Worm (Caenorhabditis elegans) whole organism, L1 larva: ENCODE measurements around the gene ttbk-8.2.

Experiments
- Y116A8C.19 ChIP-seq: sonication (generic microtip); optimal IDR thresholded peaks from 2 replicates; lab custom pipeline; 2016; ENCODE audit warnings: missing compliant biosample characterization, missing genetic modification characterization, borderline replicate concordance
- aha-1 ChIP-seq: fragments of 150-350 bp; optimal IDR thresholded peaks from 2 replicates; lab custom pipeline; 2014; ENCODE audit warnings: missing biosample characterization, missing genetic modification characterization
- blmp-1 ChIP-seq: fragments of 150-350 bp; optimal IDR thresholded peaks from 2 replicates; lab custom pipeline; 2014; ENCODE audit warnings: missing biosample characterization, missing genetic modification characterization
- ceh-63 ChIP-seq: fragments of 200-800 bp; sonication (Bioruptor generic); optimal IDR thresholded peaks from 2 replicates; lab custom pipeline; 2018; ENCODE audit warnings: mild to moderate bottlenecking, missing genetic modification characterization, missing compliant biosample characterization
- ceh-8 ChIP-seq: fragments of 200-800 bp; sonication (Bioruptor generic); optimal IDR thresholded peaks from 2 replicates; lab custom pipeline; 2018; ENCODE audit warnings: mild to moderate bottlenecking, missing genetic modification characterization, moderate library complexity, missing compliant biosample characterization
- ceh-82 ChIP-seq, 3 experiments: fragments of 150-350 bp in 1 of 3; sonication (generic microtip) in 2 of 3; optimal IDR thresholded peaks; 2 replicates each; lab custom pipeline; 2014 to 2017; ENCODE audit warnings: missing biosample characterization in 3 of 3, missing genetic modification characterization in 3 of 3
- ceh-88 ChIP-seq: fragments of 200-800 bp; sonication (Bioruptor generic); IDR thresholded peaks from 2 replicates; pipeline ENCODE4 v1.3.6; 2022; ENCODE audit warnings: missing genetic modification characterization, missing compliant biosample characterization
- ces-1 ChIP-seq: fragments of 150-350 bp; optimal IDR thresholded peaks from 2 replicates; lab custom pipeline; 2014; ENCODE audit warnings: missing biosample characterization, missing genetic modification reagents, missing genetic modification characterization
- dpl-1 ChIP-seq, 3 experiments: fragments of 150-350 bp in 2 of 3; sonication (generic microtip) in 1 of 3; optimal IDR thresholded peaks; 2 replicates each; lab custom pipeline; 2014 to 2017; ENCODE audit warnings: missing biosample characterization in 3 of 3, missing genetic modification characterization in 3 of 3, missing genetic modification reagents in 3 of 3
- efl-1 ChIP-seq, 4 experiments: fragments of 150-350 bp; optimal IDR thresholded peaks in 3 of 4; peaks in 1 of 4; 1 replicate in 1 of 4; 2 replicates in 3 of 4; lab custom pipeline; 2014; ENCODE audit warnings: missing biosample characterization in 2 of 4, missing genetic modification characterization in 2 of 4, missing genetic modification reagents in 2 of 4
- elt-3 ChIP-seq, 6 experiments: fragments of 150-350 bp in 1 of 6; sonication (generic microtip); optimal IDR thresholded peaks; 2 replicates each; lab custom pipeline; 2017 to 2018; ENCODE audit warnings: missing biosample characterization in 6 of 6, missing genetic modification characterization in 6 of 6, inconsistent platforms in 1 of 6
- grh-1 ChIP-seq: fragments of 200-800 bp; sonication (Bioruptor generic); IDR thresholded peaks from 2 replicates; pipeline ENCODE4 v1.3.6; 2022; ENCODE audit warnings: missing genetic modification reagents, missing genetic modification characterization, missing compliant biosample characterization
- hpl-2 ChIP-seq: fragments of 150-350 bp; optimal IDR thresholded peaks from 2 replicates; lab custom pipeline; 2014; ENCODE audit warnings: missing biosample characterization, missing genetic modification reagents, missing genetic modification characterization
- lin-13 ChIP-seq: fragments of 150-350 bp; optimal IDR thresholded peaks from 2 replicates; lab custom pipeline; 2014; ENCODE audit warnings: missing biosample characterization, missing genetic modification reagents, missing genetic modification characterization
- lin-14 ChIP-seq: fragments of 200-800 bp; sonication (Bioruptor generic); optimal IDR thresholded peaks from 2 replicates; lab custom pipeline; 2018; ENCODE audit warnings: mild to moderate bottlenecking, missing genetic modification characterization, moderate library complexity, missing compliant biosample characterization
- lin-35 ChIP-seq, 2 experiments: fragments of 150-350 bp; optimal IDR thresholded peaks; 2 replicates each; lab custom pipeline; 2014; ENCODE audit warnings: missing biosample characterization in 2 of 2, missing genetic modification characterization in 2 of 2, missing genetic modification reagents in 2 of 2
- lsy-2 ChIP-seq, 2 experiments: fragments of 150-350 bp; optimal IDR thresholded peaks; 2 replicates each; lab custom pipeline; 2014; ENCODE audit warnings: missing biosample characterization in 2 of 2, missing genetic modification characterization in 2 of 2
- mab-9 ChIP-seq: fragments of 200-800 bp; sonication (Bioruptor generic); IDR thresholded peaks from 2 replicates; pipeline ENCODE4 v1.3.6; 2022; ENCODE audit warnings: missing genetic modification reagents, missing genetic modification characterization, missing compliant biosample characterization
- mep-1 ChIP-seq: fragments of 150-350 bp; optimal IDR thresholded peaks from 2 replicates; lab custom pipeline; 2014; ENCODE audit warnings: missing biosample characterization, missing genetic modification characterization
- nhr-11 ChIP-seq: fragments of 150-350 bp; optimal IDR thresholded peaks from 2 replicates; lab custom pipeline; 2014; ENCODE audit warnings: missing biosample characterization, missing genetic modification characterization
- nhr-12 ChIP-seq: sonication (generic microtip); optimal IDR thresholded peaks from 2 replicates; lab custom pipeline; 2017; ENCODE audit warnings: missing biosample characterization, missing genetic modification characterization
- nhr-19 ChIP-seq: fragments of 200-800 bp; sonication (Bioruptor generic); conservative IDR thresholded peaks from 2 replicates; pipeline ENCODE4 v1.3.6; 2022; ENCODE audit warnings: missing genetic modification characterization, missing compliant biosample characterization
- nhr-20 ChIP-seq: sonication (generic microtip); optimal IDR thresholded peaks from 2 replicates; lab custom pipeline; 2016; ENCODE audit warnings: mild to moderate bottlenecking, missing genetic modification characterization, missing compliant biosample characterization
- nhr-47 ChIP-seq: sonication (generic microtip); optimal IDR thresholded peaks from 2 replicates; lab custom pipeline; 2016; ENCODE audit warnings: mild to moderate bottlenecking, missing genetic modification characterization, moderate library complexity, missing compliant biosample characterization
- nhr-71 ChIP-seq: sonication (generic microtip); optimal IDR thresholded peaks from 2 replicates; lab custom pipeline; 2016; ENCODE audit warnings: mild to moderate bottlenecking, missing genetic modification characterization, moderate library complexity, missing compliant biosample characterization
- nhr-76 ChIP-seq: sonication (generic microtip); optimal IDR thresholded peaks from 2 replicates; lab custom pipeline; 2017; ENCODE audit warnings: missing biosample characterization, missing genetic modification characterization
- nhr-85 ChIP-seq: sonication (generic microtip); peaks from one replicate; lab custom pipeline; 2016; ENCODE audit warnings: missing genetic modification characterization, inconsistent platforms, missing compliant biosample characterization
- nhr-90 ChIP-seq: sonication (generic microtip); optimal IDR thresholded peaks from 2 replicates; lab custom pipeline; 2016; ENCODE audit warnings: mild to moderate bottlenecking, missing genetic modification characterization, missing compliant biosample characterization; ENCODE audit not compliant: poor library complexity
- pax-3 ChIP-seq: fragments of 200-800 bp; sonication (Bioruptor generic); optimal IDR thresholded peaks from 2 replicates; lab custom pipeline; 2018; ENCODE audit warnings: mild to moderate bottlenecking, missing genetic modification characterization, moderate library complexity, missing compliant biosample characterization
- skn-1 ChIP-seq: fragments of 150-350 bp; optimal IDR thresholded peaks from 2 replicates; lab custom pipeline; 2014; ENCODE audit warnings: missing biosample characterization, missing genetic modification characterization
- snu-23 ChIP-seq: sonication (generic microtip); optimal IDR thresholded peaks from 2 replicates; lab custom pipeline; 2016; ENCODE audit warnings: missing genetic modification characterization, missing compliant biosample characterization
- sox-4 ChIP-seq: sonication (generic microtip); optimal IDR thresholded peaks from 2 replicates; lab custom pipeline; 2016; ENCODE audit warnings: missing genetic modification characterization, missing compliant biosample characterization
- sptf-1 ChIP-seq: fragments of 150-350 bp; optimal IDR thresholded peaks from 2 replicates; lab custom pipeline; 2014; ENCODE audit warnings: missing biosample characterization, missing genetic modification characterization
- swsn-7 ChIP-seq: sonication (generic microtip); optimal IDR thresholded peaks from 2 replicates; lab custom pipeline; 2016; ENCODE audit warnings: missing genetic modification characterization, missing compliant biosample characterization
- tbx-2 ChIP-seq: sonication (generic microtip); optimal IDR thresholded peaks from 2 replicates; lab custom pipeline; 2016; ENCODE audit warnings: missing genetic modification characterization, missing compliant biosample characterization
- unc-86 ChIP-seq: sonication (generic microtip); optimal IDR thresholded peaks from 2 replicates; lab custom pipeline; 2016; ENCODE audit warnings: missing genetic modification characterization, missing compliant biosample characterization
- vab-15 ChIP-seq: sonication (generic microtip); optimal IDR thresholded peaks from 2 replicates; lab custom pipeline; 2017; ENCODE audit warnings: missing genotype, mild to moderate bottlenecking, missing genetic modification characterization, missing compliant biosample characterization
- zip-4 ChIP-seq: fragments of 200-800 bp; sonication (Bioruptor generic); optimal IDR thresholded peaks from 2 replicates; lab custom pipeline; 2018; ENCODE audit warnings: mild to moderate bottlenecking, missing genetic modification characterization, moderate library complexity, missing compliant biosample characterization

The ttbk-8.2 gene

DNA sequence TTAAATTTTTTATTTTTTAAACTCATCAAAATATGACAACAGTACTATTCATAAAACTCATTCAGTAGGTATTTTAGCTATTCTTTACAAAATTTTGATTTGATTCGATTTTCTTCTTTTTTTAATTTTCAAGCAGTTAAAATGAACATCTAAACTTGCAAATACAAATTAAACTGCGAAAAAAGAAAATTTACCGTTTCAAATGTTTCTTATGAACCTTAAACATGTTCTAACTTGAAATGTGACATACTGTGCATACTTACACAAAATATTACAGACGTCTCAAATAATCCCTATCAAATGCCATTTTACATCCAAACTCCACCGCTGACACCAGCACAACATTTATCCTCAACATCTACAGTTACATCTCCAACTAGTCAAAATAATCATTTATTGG lies 47.3 kb upstream of the ttbk-8.2 start, which contains the start of gene fkh-7:
Gene fkh-7 (plus strand): TSS at position 301 of the 400 bp plus-strand sequence.
- TF ChIP-seq nhr-12 (tag; lab: Kevin White, UChicago) = no peak
- no peak for TF ChIP-seq lin-13 (GFP tag; lab: Kevin White, UChicago)
- no peak for TF ChIP-seq sptf-1 (tag; lab: Kevin White, UChicago)
- TF ChIP-seq ces-1 = no peak
- TF ChIP-seq efl-1 (optimal IDR thresholded peaks at IDR 0.05; lab: Kevin White, UChicago) = no peak
- no peak for TF ChIP-seq efl-1 (GFP tag; optimal IDR thresholded peaks at IDR 0.05 in 1 of 2; lab: Kevin White, UChicago)
- no peak for TF ChIP-seq ceh-82 (tag; optimal IDR thresholded peaks at IDR 0.05; lab: Kevin White, UChicago)
- no peak for TF ChIP-seq nhr-19
- no peak for TF ChIP-seq pax-3
- no peak for TF ChIP-seq tbx-2

- TF ChIP-seq ceh-63 (GFP tag; lab: Kevin White, UChicago) = no peak
- TF ChIP-seq elt-3 (tag; optimal IDR thresholded peaks at IDR 0.05; lab: Kevin White, UChicago) = peak in 1 of 6 experiments; percentile 8
- TF ChIP-seq swsn-7 (tag; lab: Kevin White, UChicago) = peak; percentile 24
- peak; percentile 62 for TF ChIP-seq nhr-71 (tag; lab: Kevin White, UChicago)
- TF ChIP-seq lin-13 (GFP tag; lab: Kevin White, UChicago) = peak; percentile 1
- peak; percentile 95 for TF ChIP-seq nhr-85 (tag; lab: Kevin White, UChicago)
- TF ChIP-seq ceh-82 (tag; optimal IDR thresholded peaks at IDR 0.05; lab: Kevin White, UChicago) = no peak
- peak; percentile 47 for TF ChIP-seq snu-23
- peak in 1 of 3 experiments; percentile 14 for TF ChIP-seq dpl-1 (GFP tag; optimal IDR thresholded peaks at IDR 0.05; lab: Kevin White, UChicago)
- peak; percentile 27 for TF ChIP-seq mep-1 (tag; lab: Kevin White, UChicago)
- TF ChIP-seq lin-14 (GFP tag; lab: Kevin White, UChicago) = peak; percentile 82
- peak; percentile 30 for TF ChIP-seq nhr-90 (tag; lab: Kevin White, UChicago)
- no peak for TF ChIP-seq efl-1 (optimal IDR thresholded peaks at IDR 0.05; lab: Kevin White, UChicago)
- TF ChIP-seq efl-1 (GFP tag; optimal IDR thresholded peaks at IDR 0.05 in 1 of 2; lab: Kevin White, UChicago) = no peak
- TF ChIP-seq lsy-2 (tag; optimal IDR thresholded peaks at IDR 0.05; lab: Kevin White, UChicago) = peak; percentile 11 to 64
- peak; percentile 1 for TF ChIP-seq nhr-47
- TF ChIP-seq sox-4 = no peak
- no peak for TF ChIP-seq vab-15 (tag; lab: Kevin White, UChicago)
- no peak for TF ChIP-seq nhr-11
- peak; percentile 36 for TF ChIP-seq ceh-8 (GFP tag; lab: Kevin White, UChicago)
- TF ChIP-seq nhr-12 (tag; lab: Kevin White, UChicago) = no peak
- peak; percentile 46 for TF ChIP-seq skn-1 (tag; lab: Kevin White, UChicago)
- no peak for TF ChIP-seq zip-4
- no peak for TF ChIP-seq aha-1 (tag; lab: Kevin White, UChicago)
- peak; percentile 48 for TF ChIP-seq blmp-1 (tag; lab: Kevin White, UChicago)
- TF ChIP-seq nhr-76 (tag; lab: Kevin White, UChicago) = no peak
- no peak for TF ChIP-seq hpl-2 (GFP tag; lab: Kevin White, UChicago)
- TF ChIP-seq lin-35 (GFP tag; optimal IDR thresholded peaks at IDR 0.05; lab: Kevin White, UChicago) = peak in 1 of 2 experiments; percentile 48
- no peak for TF ChIP-seq unc-86 (tag; lab: Kevin White, UChicago)
- no peak for TF ChIP-seq grh-1 (GFP tag; lab: Robert Waterston, UW)
- no peak for TF ChIP-seq mab-9 (GFP tag; lab: Robert Waterston, UW)
- 0 out of 2 replicates have a peak, but pooled peaks have one; percentile 17 for TF ChIP-seq ceh-88 (GFP tag; lab: Robert Waterston, UW)
- TF ChIP-seq nhr-20 (tag; lab: Kevin White, UChicago) = peak; percentile 38
- TF ChIP-seq Y116A8C.19 = no peak
Observed at ce11 chrIV:5586320-5586720, 45.4 kb upstream of the ttbk-8.2 start.
